Fruit fly (Drosophila melanogaster) whole organism, embryonic: Measurements from ENCODE around the gene Kr-h2.
A peak's percentile ranks its signal among the peaks of the same experiment; 100 is the strongest.

ENCODE experiments used
- Aef1 ChIP-seq: fragments of 200-800 bp; sonication (Bioruptor generic); IDR thresholded peaks from 3 replicates; pipeline ENCODE4 v1.3.6; 2022; ENCODE audit warnings: missing biosample characterization, missing genetic modification characterization
- Atf3 ChIP-seq: fragments of 200-800 bp; sonication (Bioruptor generic); optimal IDR thresholded peaks from 3 replicates; lab custom pipeline; 2016; ENCODE audit warnings: missing biosample characterization, missing genetic modification characterization
- BtbVII ChIP-seq: fragments of 200-800 bp; sonication (Bioruptor generic); optimal IDR thresholded peaks from 3 replicates; lab custom pipeline; 2017; ENCODE audit warnings: missing biosample characterization, mild to moderate bottlenecking, missing genetic modification characterization
- C15 ChIP-seq: fragments of 200-800 bp; sonication (Bioruptor generic); IDR thresholded peaks from 3 replicates; pipeline ENCODE4 v1.3.6; 2022; ENCODE audit warnings: missing biosample characterization, missing genetic modification characterization
- CG10321 ChIP-seq: fragments of 200-800 bp; sonication (Bioruptor generic); IDR thresholded peaks from 2 replicates; pipeline ENCODE4 v1.3.6; 2022; ENCODE audit warnings: missing biosample characterization, missing genetic modification characterization
- CG11696 ChIP-seq: fragments of 200-800 bp; sonication (Bioruptor generic); IDR thresholded peaks from 2 replicates; pipeline ENCODE4 v1.3.6; 2022; ENCODE audit warnings: missing biosample characterization, missing genetic modification characterization
- CG11723 ChIP-seq: fragments of 200-800 bp; sonication (Bioruptor generic); optimal IDR thresholded peaks from 2 replicates; lab custom pipeline; 2017; ENCODE audit warnings: missing biosample characterization, mild to moderate bottlenecking, missing genetic modification characterization
- CG12299 ChIP-seq: fragments of 200-800 bp; sonication (Bioruptor generic); optimal IDR thresholded peaks from 2 replicates; lab custom pipeline; 2018; ENCODE audit warnings: missing biosample characterization, mild to moderate bottlenecking, missing genetic modification characterization
- CG12391 ChIP-seq: fragments of 200-800 bp; sonication (Bioruptor generic); optimal IDR thresholded peaks from 3 replicates; lab custom pipeline; 2018; ENCODE audit warnings: missing biosample characterization, mild to moderate bottlenecking, missing genetic modification characterization, moderate library complexity
- CG13296 ChIP-seq: fragments of 200-800 bp; sonication (Bioruptor generic); optimal IDR thresholded peaks from 3 replicates; lab custom pipeline; 2018; ENCODE audit warnings: missing biosample characterization, mild to moderate bottlenecking, missing genetic modification characterization
- CG14441 ChIP-seq: fragments of 200-800 bp; sonication (Bioruptor generic); IDR thresholded peaks from 2 replicates; pipeline ENCODE4 v1.3.6; 2022; ENCODE audit warnings: missing biosample characterization, missing genetic modification characterization
- CG14965 ChIP-seq: fragments of 200-800 bp; sonication (Bioruptor generic); optimal IDR thresholded peaks from 2 replicates; lab custom pipeline; 2016; ENCODE audit warnings: missing biosample characterization, missing genetic modification characterization, borderline replicate concordance
- CG15269 ChIP-seq: fragments of 200-800 bp; sonication (Bioruptor generic); optimal IDR thresholded peaks from 2 replicates; lab custom pipeline; 2018; ENCODE audit warnings: missing biosample characterization, mild to moderate bottlenecking, missing genetic modification characterization, moderate library complexity
- CG15514 ChIP-seq: fragments of 200-800 bp; sonication (Bioruptor generic); optimal IDR thresholded peaks from 3 replicates; lab custom pipeline; 2017; ENCODE audit warnings: missing biosample characterization, missing genetic modification characterization, mild to moderate bottlenecking, moderate library complexity, missing genetic modification reagents
- CG1602 ChIP-seq: fragments of 200-800 bp; sonication (Bioruptor generic); optimal IDR thresholded peaks from 3 replicates; lab custom pipeline; 2016; ENCODE audit warnings: missing biosample characterization, missing genetic modification characterization
- CG1647 ChIP-seq: fragments of 200-800 bp; sonication (Bioruptor generic); optimal IDR thresholded peaks from 3 replicates; lab custom pipeline; 2016; ENCODE audit warnings: missing biosample characterization, missing genetic modification characterization
- CG17612 ChIP-seq: fragments of 200-800 bp; sonication (Bioruptor generic); IDR thresholded peaks from 2 replicates; pipeline ENCODE4 v1.3.6; 2022; ENCODE audit warnings: missing biosample characterization, missing genetic modification characterization
- CG33557 ChIP-seq: fragments of 200-800 bp; sonication (Bioruptor generic); optimal IDR thresholded peaks from 2 replicates; lab custom pipeline; 2019; ENCODE audit warnings: missing biosample characterization, mild to moderate bottlenecking, missing genetic modification characterization, moderate library complexity
- CG4282 ChIP-seq: fragments of 200-800 bp; sonication (Bioruptor generic); optimal IDR thresholded peaks from 2 replicates; lab custom pipeline; 2016; ENCODE audit warnings: missing biosample characterization, missing genetic modification characterization
- CG7745 ChIP-seq: fragments of 200-800 bp; sonication (Bioruptor generic); optimal IDR thresholded peaks from 2 replicates; lab custom pipeline; 2018; ENCODE audit warnings: missing biosample characterization, mild to moderate bottlenecking, missing genetic modification characterization, moderate library complexity
- CG8290 ChIP-seq, 3 experiments: fragments of 200-800 bp; sonication (Bioruptor generic); optimal IDR thresholded peaks; 2 replicates each; lab custom pipeline; 2016 to 2019; ENCODE audit warnings: missing biosample characterization in 3 of 3, missing genetic modification characterization in 3 of 3, mild to moderate bottlenecking in 2 of 3, moderate library complexity in 1 of 3
- CrebB ChIP-seq: fragments of 200-800 bp; sonication (Bioruptor generic); optimal IDR thresholded peaks from 3 replicates; lab custom pipeline; 2018; ENCODE audit warnings: missing biosample characterization, mild to moderate bottlenecking, missing genetic modification characterization
- D19B ChIP-seq: fragments of 200-800 bp; sonication (Bioruptor generic); optimal IDR thresholded peaks from 2 replicates; lab custom pipeline; 2017; ENCODE audit warnings: missing biosample characterization, mild to moderate bottlenecking, missing genetic modification characterization
- Doc2 ChIP-seq: fragments of 200-800 bp; sonication (Bioruptor generic); IDR thresholded peaks from 2 replicates; pipeline ENCODE4 v1.3.6; 2022; ENCODE audit warnings: missing biosample characterization, missing genetic modification characterization
- Fer3 ChIP-seq: fragments of 200-800 bp; sonication (Bioruptor generic); optimal IDR thresholded peaks from 2 replicates; lab custom pipeline; 2018; ENCODE audit warnings: missing biosample characterization, mild to moderate bottlenecking, missing genetic modification characterization, moderate library complexity
- GATAe ChIP-seq: fragments of 200-800 bp; sonication (Bioruptor generic); conservative IDR thresholded peaks from 2 replicates; pipeline ENCODE4 v1.3.6; 2022; ENCODE audit warnings: missing biosample characterization, missing genetic modification characterization
- Max ChIP-seq: fragments of 200-800 bp; sonication (Bioruptor generic); optimal IDR thresholded peaks from 2 replicates; lab custom pipeline; 2016; ENCODE audit warnings: missing biosample characterization, mild to moderate bottlenecking, missing genetic modification characterization
- NfI ChIP-seq: fragments of 200-800 bp; sonication (Bioruptor generic); optimal IDR thresholded peaks from 3 replicates; lab custom pipeline; 2018; ENCODE audit warnings: missing biosample characterization, mild to moderate bottlenecking, missing genetic modification characterization, moderate library complexity
- Pdp1 ChIP-seq, 2 experiments: fragments of 200-800 bp; sonication (Bioruptor generic); optimal IDR thresholded peaks; 3 replicates each; lab custom pipeline; 2016; ENCODE audit warnings: missing biosample characterization in 2 of 2, missing genetic modification characterization in 2 of 2, mild to moderate bottlenecking in 1 of 2, moderate library complexity in 1 of 2
- Xbp1 ChIP-seq: fragments of 200-800 bp; sonication (Bioruptor generic); optimal IDR thresholded peaks from 3 replicates; lab custom pipeline; 2016; ENCODE audit warnings: missing biosample characterization, mild to moderate bottlenecking, missing genetic modification characterization
- ac ChIP-seq: fragments of 200-800 bp; sonication (Bioruptor generic); optimal IDR thresholded peaks from 3 replicates; lab custom pipeline; 2017; ENCODE audit warnings: missing biosample characterization, mild to moderate bottlenecking, missing genetic modification characterization
- caup ChIP-seq: fragments of 200-800 bp; sonication (Bioruptor generic); optimal IDR thresholded peaks from 3 replicates; lab custom pipeline; 2017; ENCODE audit warnings: missing biosample characterization, mild to moderate bottlenecking, missing genetic modification characterization, moderate library complexity; ENCODE audit not compliant: severe bottlenecking
- cwo ChIP-seq: fragments of 200-800 bp; sonication (Bioruptor generic); optimal IDR thresholded peaks from 3 replicates; lab custom pipeline; 2017; ENCODE audit warnings: missing biosample characterization, missing genetic modification characterization, mild to moderate bottlenecking, moderate library complexity, missing genetic modification reagents
- dpn ChIP-seq, 2 experiments: fragments of 200-800 bp; sonication (Bioruptor generic); optimal IDR thresholded peaks; 3 replicates each; lab custom pipeline; 2016; ENCODE audit warnings: missing biosample characterization in 2 of 2, missing genetic modification characterization in 2 of 2
- fd102C ChIP-seq: fragments of 200-800 bp; sonication (Bioruptor generic); optimal IDR thresholded peaks from 2 replicates; lab custom pipeline; 2018; ENCODE audit warnings: missing biosample characterization, mild to moderate bottlenecking, missing genetic modification characterization, moderate library complexity
- gcm2 ChIP-seq: fragments of 200-800 bp; sonication (Bioruptor generic); optimal IDR thresholded peaks from 2 replicates; lab custom pipeline; 2016; ENCODE audit warnings: missing biosample characterization, missing genetic modification characterization
- gem ChIP-seq: fragments of 200-800 bp; sonication (Bioruptor generic); optimal IDR thresholded peaks from 2 replicates; lab custom pipeline; 2019; ENCODE audit warnings: missing biosample characterization, mild to moderate bottlenecking, missing genetic modification characterization, moderate library complexity
- gt ChIP-seq: fragments of 200-800 bp; sonication (Bioruptor generic); IDR thresholded peaks from 2 replicates; pipeline ENCODE4 v1.3.6; 2022; ENCODE audit warnings: missing biosample characterization, missing genetic modification characterization
- kay ChIP-seq: fragments of 200-800 bp; sonication (Bioruptor generic); optimal IDR thresholded peaks from 2 replicates; lab custom pipeline; 2016; ENCODE audit warnings: missing biosample characterization, missing genetic modification characterization
- mam ChIP-seq: fragments of 200-800 bp; sonication (Bioruptor generic); optimal IDR thresholded peaks from 3 replicates; lab custom pipeline; 2016; ENCODE audit warnings: missing biosample characterization, missing genetic modification characterization
- nerfin-2 ChIP-seq: fragments of 200-800 bp; sonication (Bioruptor generic); IDR thresholded peaks from 2 replicates; pipeline ENCODE4 v1.3.6; 2022; ENCODE audit warnings: missing biosample characterization, missing genetic modification characterization; ENCODE audit not compliant: partially characterized antibody
- sens ChIP-seq: fragments of 200-800 bp; sonication (Bioruptor generic); peaks from one replicate; lab custom pipeline; 2016; ENCODE audit warnings: missing biosample characterization, missing genetic modification characterization
- sob ChIP-seq: fragments of 200-800 bp; sonication (Bioruptor generic); IDR thresholded peaks from 2 replicates; pipeline ENCODE4 v1.3.6; 2022; ENCODE audit warnings: missing biosample characterization, missing genetic modification characterization
- tgo ChIP-seq: fragments of 200-800 bp; sonication (Bioruptor generic); IDR thresholded peaks from 3 replicates; pipeline ENCODE4 v1.3.6; 2022; ENCODE audit warnings: missing biosample characterization, missing genetic modification characterization
- tin ChIP-seq: fragments of 200-800 bp; sonication (Bioruptor generic); optimal IDR thresholded peaks from 3 replicates; lab custom pipeline; 2016; ENCODE audit warnings: missing biosample characterization, missing genetic modification characterization
- vnd ChIP-seq: fragments of 200-800 bp; sonication (Bioruptor generic); IDR thresholded peaks from 3 replicates; pipeline ENCODE4 v1.3.6; 2022; ENCODE audit warnings: missing biosample characterization, missing genetic modification characterization; ENCODE audit not compliant: partially characterized antibody
- wek ChIP-seq: fragments of 200-800 bp; sonication (Bioruptor generic); optimal IDR thresholded peaks from 3 replicates; lab custom pipeline; 2018; ENCODE audit warnings: missing biosample characterization, mild to moderate bottlenecking, missing genetic modification characterization, moderate library complexity
- zf30C ChIP-seq: fragments of 200-800 bp; sonication (Bioruptor generic); optimal IDR thresholded peaks from 3 replicates; lab custom pipeline; 2018; ENCODE audit warnings: missing biosample characterization, mild to moderate bottlenecking, missing genetic modification characterization

Kr-h2 gene

dm6 chr2L:6082936-6083627, 12.3 kb downstream of the Kr-h2 start (continued):
- no peak for TF ChIP-seq CG12391 (tag; lab: Kevin White, UChicago)
- no peak for TF ChIP-seq C15 (GFP tag; lab: Robert Waterston, UW)
- TF ChIP-seq Xbp1 (GFP tag; lab: Kevin White, UChicago) = no peak
- no peak for TF ChIP-seq CG11696 (GFP tag; lab: Robert Waterston, UW)
- no peak for TF ChIP-seq CG7745 (tag; lab: Kevin White, UChicago)
- TF ChIP-seq CG1647 (GFP tag; lab: Kevin White, UChicago) = no peak
- TF ChIP-seq CG33557 = peak; percentile 36
- TF ChIP-seq dpn (GFP tag; optimal IDR thresholded peaks at IDR 0.05; lab: Kevin White, UChicago) = no peak
- TF ChIP-seq Aef1 = peak; percentile 17; the same call in 1 of the 3 replicates
- no peak for TF ChIP-seq Max
- no peak for TF ChIP-seq CG15269 (tag; lab: Kevin White, UChicago)
- peak; percentile 55 for TF ChIP-seq caup
- TF ChIP-seq CG13296 (GFP tag; lab: Kevin White, UChicago) = peak; percentile 53
- TF ChIP-seq fd102C (GFP tag; lab: Kevin White, UChicago) = no peak
- TF ChIP-seq CG1602 (GFP tag; lab: Kevin White, UChicago) = no peak
- TF ChIP-seq D19B (GFP tag; lab: Kevin White, UChicago) = no peak
- no peak for TF ChIP-seq CG14965 (GFP tag; lab: Kevin White, UChicago)
- no peak for TF ChIP-seq gcm2 (GFP tag; lab: Kevin White, UChicago)
- no peak for TF ChIP-seq kay
- TF ChIP-seq CG14441 (GFP tag; lab: Robert Waterston, UW) = no peak
- no peak for TF ChIP-seq CG17612 (GFP tag; lab: Robert Waterston, UW)
- TF ChIP-seq Fer3 (tag; lab: Kevin White, UChicago) = peak; percentile 45
- TF ChIP-seq BtbVII (GFP tag; lab: Kevin White, UChicago) = no peak
- TF ChIP-seq NfI (GFP tag; lab: Kevin White, UChicago) = no peak
- TF ChIP-seq CG8290 (GFP tag; optimal IDR thresholded peaks at IDR 0.05; lab: Kevin White, UChicago) = no peak
- TF ChIP-seq CG8290 (tag; optimal IDR thresholded peaks at IDR 0.05; lab: Kevin White, UChicago) = peak; percentile 5 to 61
- no peak for TF ChIP-seq CG11723 (GFP tag; lab: Kevin White, UChicago)
- TF ChIP-seq CrebB = peak; percentile 75
- TF ChIP-seq tin (GFP tag; lab: Kevin White, UChicago) = no peak
- peak; percentile 89 for TF ChIP-seq cwo (GFP tag; lab: Kevin White, UChicago)
- TF ChIP-seq wek (GFP tag; lab: Kevin White, UChicago) = peak; percentile 50
- no peak for TF ChIP-seq CG15514 (GFP tag; lab: Kevin White, UChicago)
- TF ChIP-seq CG10321 (GFP tag; lab: Robert Waterston, UW) = no peak
- TF ChIP-seq mam (GFP tag; lab: Kevin White, UChicago) = no peak
- TF ChIP-seq vnd = 0 out of 3 replicates have a peak, but pooled peaks have one; percentile 21
- TF ChIP-seq ac (GFP tag; lab: Kevin White, UChicago) = no peak
- TF ChIP-seq sob = 0 out of 2 replicates have a peak, but pooled peaks have one; percentile 5
- TF ChIP-seq CG4282 (GFP tag; lab: Kevin White, UChicago) = no peak
- TF ChIP-seq CG12299 (tag; lab: Kevin White, UChicago) = no peak
- no peak; the same call in 1 of the 2 replicates for TF ChIP-seq GATAe (GFP tag; lab: Robert Waterston, UW)
- TF ChIP-seq tgo (GFP tag; lab: Robert Waterston, UW) = no peak
- TF ChIP-seq Doc2 (GFP tag; lab: Robert Waterston, UW) = no peak
- TF ChIP-seq gem (tag; lab: Kevin White, UChicago) = peak; percentile 19
- no peak for TF ChIP-seq Atf3 (GFP tag; lab: Kevin White, UChicago)
- TF ChIP-seq Pdp1 (GFP tag; optimal IDR thresholded peaks at IDR 0.05; lab: Kevin White, UChicago) = peak in 1 of 2 experiments; percentile 70
- TF ChIP-seq nerfin-2 (GFP tag; lab: Robert Waterston, UW) = no peak
- TF ChIP-seq zf30C (GFP tag; lab: Kevin White, UChicago) = no peak
- TF ChIP-seq gt (GFP tag; lab: Robert Waterston, UW) = no peak
- TF ChIP-seq sens (GFP tag; lab: Kevin White, UChicago) = peak; percentile 83
